Fruit fly (Drosophila melanogaster): ENCODE data around the gene CG2258.

The CG2258 gene

DNA sequence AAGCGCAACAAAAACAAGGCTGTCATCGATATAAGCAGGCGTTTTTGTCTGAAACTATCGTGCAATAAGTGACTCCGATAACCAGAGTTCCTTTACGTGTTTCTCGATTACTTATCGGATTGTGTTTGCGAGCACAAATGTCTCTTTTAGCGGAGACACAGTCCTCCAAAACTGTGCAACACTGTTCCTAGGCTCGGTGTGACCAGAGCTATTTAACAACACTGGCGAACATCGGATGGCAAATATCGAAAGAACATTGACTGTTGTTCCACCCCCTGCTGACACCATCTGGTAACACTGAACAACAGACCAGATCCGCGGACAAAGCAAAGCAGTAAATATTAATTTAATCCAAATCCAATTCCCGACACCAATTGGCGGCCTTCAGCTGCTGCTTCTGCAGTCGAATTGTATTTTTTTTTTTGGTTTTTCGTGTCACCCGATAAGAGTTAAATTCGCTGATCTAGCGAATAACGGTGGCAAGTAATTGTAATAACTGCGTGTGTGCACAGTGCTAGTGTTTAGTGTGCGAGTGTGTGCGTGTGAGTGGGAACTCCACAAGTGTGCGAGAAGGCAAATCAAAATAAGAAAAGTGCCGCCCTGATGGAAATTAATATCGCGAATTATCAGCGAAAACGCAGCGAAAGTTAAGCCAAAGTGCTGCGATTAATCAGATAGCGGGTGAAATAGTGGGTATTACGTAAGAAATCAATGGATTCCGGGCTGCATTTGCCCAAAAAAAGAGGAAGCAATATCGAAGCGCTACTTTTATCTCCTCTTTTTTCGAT, 40.3 kb downstream of the CG2258 start, which contains the start of gene mys (continued):
- TF ChIP-seq Nf-YB (GFP tag; optimal IDR thresholded peaks at IDR 0.05) (peak; percentile 15), cas (GFP tag; IDR thresholded peaks at IDR 0.05) (peak; percentile 65), gcm2 (GFP tag; optimal IDR thresholded peaks at IDR 0.05) (peak; percentile 17), da (GFP tag; optimal IDR thresholded peaks at IDR 0.05) (peak; percentile 52), fu2 (GFP tag; optimal IDR thresholded peaks at IDR 0.05) (peak; percentile 70), ro (GFP tag; IDR thresholded peaks at IDR 0.05) (no peak), ssp (GFP tag; IDR thresholded peaks at IDR 0.05) (peak; percentile 32; the same call in 1 of the 2 replicates), CG3838 (GFP tag; optimal IDR thresholded peaks at IDR 0.05) (no peak), CG10462 (GFP tag; optimal IDR thresholded peaks at IDR 0.05) (peak; percentile 1), CG10366 (GFP tag; IDR thresholded peaks at IDR 0.05) (peak; percentile 44; the same call in 1 of the 2 replicates), hb (GFP tag; IDR thresholded peaks at IDR 0.05; ENCODE audit: partially characterized antibody) (peak; percentile 92), HLH3B (GFP tag; IDR thresholded peaks at IDR 0.05) (peak; percentile 54; the same call in 1 of the 2 replicates), Lhr (GFP tag; optimal IDR thresholded peaks at IDR 0.05) (peak; percentile 95), Xbp1 (GFP tag; optimal IDR thresholded peaks at IDR 0.05) (peak; percentile 74), yki (optimal IDR thresholded peaks at IDR 0.05) (no peak), Elba2 (GFP tag; optimal IDR thresholded peaks at IDR 0.05) (peak; percentile 96), CrebB (tag; optimal IDR thresholded peaks at IDR 0.05) (peak; percentile 64), Atf-2 (GFP tag; optimal IDR thresholded peaks at IDR 0.05) (peak; percentile 44), CG30403 (GFP tag; optimal IDR thresholded peaks at IDR 0.05) (peak; percentile 70), tin (GFP tag; optimal IDR thresholded peaks at IDR 0.05) (peak; percentile 55), prd (optimal IDR thresholded peaks at IDR 0.05) (no peak), prd (GFP tag; IDR thresholded peaks at IDR 0.05) (peak; percentile 60), stwl (tag; optimal IDR thresholded peaks at IDR 0.05) (peak; percentile 94), CG17568 (GFP tag; optimal IDR thresholded peaks at IDR 0.05) (peak; percentile 21), CG11696 (GFP tag; IDR thresholded peaks at IDR 0.05) (no peak), HLH54F (GFP tag; optimal IDR thresholded peaks at IDR 0.05) (peak; percentile 84), ranshi (GFP tag; IDR thresholded peaks at IDR 0.05) (peak; percentile 58), run (tag; optimal IDR thresholded peaks at IDR 0.05) (no peak), CG10979 (tag; optimal IDR thresholded peaks at IDR 0.05) (no peak), Ets97D (GFP tag; optimal IDR thresholded peaks at IDR 0.05) (peak; percentile 97), Optix (GFP tag; IDR thresholded peaks at IDR 0.05) (peak; percentile 47; the same call in 1 of the 3 replicates), CG18476 (GFP tag; optimal IDR thresholded peaks at IDR 0.05) (no peak), CG1233 (GFP tag; optimal IDR thresholded peaks at IDR 0.05) (peak; percentile 42), toy (GFP tag; IDR thresholded peaks at IDR 0.05) (no peak), CG3407 (GFP tag; optimal IDR thresholded peaks at IDR 0.05) (peak; percentile 33), gsb (GFP tag; IDR thresholded peaks at IDR 0.05) (0 out of 2 replicates have a peak, but pooled peaks have one; percentile 33), CG17361 (GFP tag; IDR thresholded peaks at IDR 0.05) (peak; percentile 30; the same call in 1 of the 3 replicates), CG42726 (GFP tag; IDR thresholded peaks at IDR 0.05; ENCODE audit: partially characterized antibody) (peak; percentile 97), Asciz (GFP tag; optimal IDR thresholded peaks at IDR 0.05) (no peak), az2 (GFP tag; optimal IDR thresholded peaks at IDR 0.05) (peak; percentile 13), Sox100B (GFP tag; optimal IDR thresholded peaks at IDR 0.05) (no peak), zen2 (GFP tag; IDR thresholded peaks at IDR 0.05; ENCODE audit: partially characterized antibody) (peak; percentile 94), CG13624 (GFP tag; optimal IDR thresholded peaks at IDR 0.05) (peak; percentile 80), zen (tag; optimal IDR thresholded peaks at IDR 0.05) (peak; percentile 61), CG18011 (GFP tag; optimal IDR thresholded peaks at IDR 0.05) (peak; percentile 42), Dad (GFP tag; optimal IDR thresholded peaks at IDR 0.05) (peak; percentile 74), CG7745 (tag; optimal IDR thresholded peaks at IDR 0.05) (no peak), ase (GFP tag; IDR thresholded peaks at IDR 0.05) (no peak), scrt (GFP tag; optimal IDR thresholded peaks at IDR 0.05) (peak; percentile 77), Nf-YC (tag; optimal IDR thresholded peaks at IDR 0.05) (peak; percentile 44)

Data from whole organism, embryonic.